Worm (Caenorhabditis elegans) whole organism, L4/young adult: ENCODE measurements around the gene ZC374.2.

ENCODE experiments used
- W03F9.2 ChIP-seq: fragments of 150-350 bp; optimal IDR thresholded peaks from 2 replicates; lab custom pipeline; 2014; ENCODE audit warnings: missing biosample characterization, missing genetic modification characterization
- dao-5 ChIP-seq: sonication (generic microtip); optimal IDR thresholded peaks from 2 replicates; lab custom pipeline; 2016; ENCODE audit warnings: missing genotype, missing genetic modification characterization, moderate library complexity, missing compliant biosample characterization
- him-1 ChIP-seq: sonication (generic microtip); optimal IDR thresholded peaks from 2 replicates; lab custom pipeline; 2016; ENCODE audit warnings: missing genotype, missing genetic modification reagents, missing genetic modification characterization, missing compliant biosample characterization

DNA sequence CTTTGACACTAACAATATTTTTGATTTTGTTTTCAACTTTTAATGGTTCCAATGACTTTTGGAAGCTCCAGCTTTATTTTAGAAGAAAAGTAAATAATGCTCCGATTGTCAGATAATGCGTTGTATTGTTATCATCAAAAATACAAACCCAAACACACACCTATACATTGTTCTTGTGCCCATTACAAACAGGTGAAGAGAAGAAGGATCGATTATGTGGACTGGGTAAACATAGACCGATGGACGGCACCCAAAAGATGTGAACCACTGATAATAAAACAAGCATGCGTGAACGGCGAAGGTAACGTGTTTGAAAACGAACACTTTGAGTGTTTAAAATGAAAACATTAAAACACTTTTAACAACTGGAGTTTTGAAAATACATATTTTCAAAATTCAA is 60.1 kb downstream of the ZC374.2 start:
- TF ChIP-seq W03F9.2 (tag; lab: Kevin White, UChicago) (no peak), him-1 (no peak), dao-5 (no peak)
